Fruit fly (Drosophila melanogaster) whole organism, wandering third instar larva: ENCODE data around the gene Arp8.

Source experiments
- CG32264 ChIP-seq: fragments of 200-800 bp; sonication (Bioruptor generic); optimal IDR thresholded peaks from 2 replicates; lab custom pipeline; 2016; ENCODE audit warnings: missing biosample characterization, missing genetic modification characterization
- CG9705 ChIP-seq: fragments of 200-800 bp; sonication (Bioruptor generic); optimal IDR thresholded peaks from 2 replicates; lab custom pipeline; 2018; ENCODE audit warnings: missing biosample characterization, mild to moderate bottlenecking, missing genetic modification characterization
- CrebA ChIP-seq: fragments of 200-800 bp; sonication (Bioruptor generic); optimal IDR thresholded peaks from 2 replicates; lab custom pipeline; 2016; ENCODE audit warnings: missing biosample characterization, mild to moderate bottlenecking, missing genetic modification characterization, borderline replicate concordance
- Dfd ChIP-seq: fragments of >200 bp; optimal IDR thresholded peaks from 2 replicates; lab custom pipeline; 2017; ENCODE audit warnings: missing biosample characterization, missing genetic modification characterization
- Dif ChIP-seq: fragments of 200-275, 200-300 bp; sonication (Bioruptor generic); optimal IDR thresholded peaks from 2 replicates; lab custom pipeline; 2018; ENCODE audit warnings: missing biosample characterization, missing genetic modification characterization; ENCODE audit not compliant: partially characterized antibody
- GATAd ChIP-seq: sonication (Bioruptor generic); optimal IDR thresholded peaks from 2 replicates; lab custom pipeline; 2016; ENCODE audit warnings: missing biosample characterization, missing genetic modification characterization
- HLH106 ChIP-seq: fragments of 200-800 bp; optimal IDR thresholded peaks from 3 replicates; lab custom pipeline; 2019; ENCODE audit warnings: missing biosample characterization, mild to moderate bottlenecking, missing genetic modification characterization, moderate library complexity
- Hnf4 ChIP-seq: fragments of 200-800 bp; sonication (Bioruptor generic); optimal IDR thresholded peaks from 2 replicates; lab custom pipeline; 2016; ENCODE audit warnings: missing biosample characterization, mild to moderate bottlenecking, missing genetic modification characterization
- Hr78 ChIP-seq: fragments of >200 bp; optimal IDR thresholded peaks from 2 replicates; lab custom pipeline; 2017; ENCODE audit warnings: missing biosample characterization, missing genetic modification characterization
- Hr83 ChIP-seq: fragments of 200-300 bp; sonication (Bioruptor generic); optimal IDR thresholded peaks from 2 replicates; lab custom pipeline; 2016; ENCODE audit warnings: missing biosample characterization, mild to moderate bottlenecking, missing genetic modification characterization, moderate library complexity; ENCODE audit not compliant: poor library complexity, severe bottlenecking
- Jra ChIP-seq: sonication (Bioruptor generic); optimal IDR thresholded peaks from 2 replicates; lab custom pipeline; 2016; ENCODE audit warnings: missing biosample characterization, missing genetic modification characterization
- Mio ChIP-seq: sonication (Bioruptor generic); optimal IDR thresholded peaks from 2 replicates; lab custom pipeline; 2016; ENCODE audit warnings: missing biosample characterization, missing genetic modification characterization
- Myc ChIP-seq: fragments of >200 bp; optimal IDR thresholded peaks from 2 replicates; lab custom pipeline; 2017
- N ChIP-seq: fragments of >200 bp; optimal IDR thresholded peaks from 2 replicates; lab custom pipeline; 2018; ENCODE audit warnings: missing biosample characterization, missing external identifiers, missing genetic modification characterization
- OdsH ChIP-seq: fragments of 200-800 bp; sonication (Bioruptor generic); optimal IDR thresholded peaks from 2 replicates; lab custom pipeline; 2016; ENCODE audit warnings: missing biosample characterization, mild to moderate bottlenecking, missing genetic modification characterization
- Rel ChIP-seq, 2 experiments: fragments of 200-800 bp; sonication (Bioruptor generic) in 1 of 2; optimal IDR thresholded peaks; 2 replicates in 1 of 2; 3 replicates in 1 of 2; lab custom pipeline; 2016 to 2019; ENCODE audit warnings: mild to moderate bottlenecking in 2 of 2, missing biosample characterization in 2 of 2, missing genetic modification characterization in 2 of 2, moderate library complexity in 1 of 2
- Sp1 ChIP-seq: fragments of 200-800 bp; sonication (Bioruptor generic); optimal IDR thresholded peaks from 3 replicates; lab custom pipeline; 2019; ENCODE audit warnings: missing biosample characterization, mild to moderate bottlenecking, missing genetic modification characterization, moderate library complexity
- Vsx2 ChIP-seq: fragments of 200-300, 225-300 bp; sonication (Bioruptor generic); optimal IDR thresholded peaks from 2 replicates; lab custom pipeline; 2018; ENCODE audit warnings: missing biosample characterization, missing genetic modification characterization; ENCODE audit not compliant: partially characterized antibody
- br ChIP-seq: fragments of 200-800 bp; sonication (Bioruptor generic); optimal IDR thresholded peaks from 2 replicates; lab custom pipeline; 2016; ENCODE audit warnings: missing biosample characterization, missing genetic modification characterization
- brk ChIP-seq: fragments of 200-800 bp; sonication (Bioruptor generic); optimal IDR thresholded peaks from 2 replicates; lab custom pipeline; 2016; ENCODE audit warnings: missing biosample characterization, mild to moderate bottlenecking, missing genetic modification characterization
- dl ChIP-seq, 2 experiments: fragments of 175-275, 200-275 bp in 1 of 2; fragments of 200-275 bp in 1 of 2; sonication (Bioruptor generic); optimal IDR thresholded peaks; lab custom pipeline; 2018; ENCODE audit warnings: mild to moderate bottlenecking in 2 of 2, missing biosample characterization in 2 of 2, missing genetic modification characterization in 2 of 2, moderate library complexity in 2 of 2; ENCODE audit not compliant: partially characterized antibody in 2 of 2, insufficient read depth in 1 of 2
- dmrt93B ChIP-seq: fragments of 200-800 bp; sonication (Bioruptor generic); optimal IDR thresholded peaks from 2 replicates; lab custom pipeline; 2018; ENCODE audit warnings: missing biosample characterization, mild to moderate bottlenecking, missing genetic modification characterization
- dsf ChIP-seq: sonication (Bioruptor generic); optimal IDR thresholded peaks from 2 replicates; lab custom pipeline; 2016; ENCODE audit warnings: missing biosample characterization, missing genetic modification characterization, borderline replicate concordance
- ey ChIP-seq: fragments of 200-800 bp; sonication (Bioruptor generic); optimal IDR thresholded peaks from 2 replicates; lab custom pipeline; 2016; ENCODE audit warnings: missing biosample characterization, missing genetic modification characterization
- foxo ChIP-seq, 2 experiments: fragments of 200-800 bp; sonication (Bioruptor generic); optimal IDR thresholded peaks; 2 replicates in 1 of 2; 3 replicates in 1 of 2; lab custom pipeline; 2016 to 2017; ENCODE audit warnings: missing biosample characterization in 2 of 2, missing genetic modification characterization in 2 of 2
- fru ChIP-seq: fragments of 200-800 bp; sonication (Bioruptor generic); optimal IDR thresholded peaks from 3 replicates; lab custom pipeline; 2016; ENCODE audit warnings: missing biosample characterization, mild to moderate bottlenecking, missing genetic modification characterization
- h ChIP-seq: fragments of 200-800 bp; sonication (Bioruptor generic); optimal IDR thresholded peaks from 3 replicates; lab custom pipeline; 2016; ENCODE audit warnings: missing biosample characterization, mild to moderate bottlenecking, missing genetic modification characterization
- jim ChIP-seq: fragments of 175-275, 200-325 bp; sonication (Bioruptor generic); optimal IDR thresholded peaks from 2 replicates; lab custom pipeline; 2016; ENCODE audit warnings: missing biosample characterization, mild to moderate bottlenecking, missing genetic modification characterization
- lola ChIP-seq: fragments of >200 bp; optimal IDR thresholded peaks from 2 replicates; lab custom pipeline; 2017; ENCODE audit warnings: missing biosample characterization, missing genetic modification characterization
- pan ChIP-seq: fragments of >200 bp; optimal IDR thresholded peaks from 2 replicates; lab custom pipeline; 2017
- psq ChIP-seq: fragments of 200-800 bp; sonication (Bioruptor generic); optimal IDR thresholded peaks from 3 replicates; lab custom pipeline; 2017; ENCODE audit warnings: missing biosample characterization, mild to moderate bottlenecking, missing genetic modification characterization, moderate library complexity
- rgr ChIP-seq: fragments of 200-800 bp; sonication (Bioruptor generic); optimal IDR thresholded peaks from 3 replicates; lab custom pipeline; 2016; ENCODE audit warnings: missing biosample characterization, mild to moderate bottlenecking, missing genetic modification characterization
- sage ChIP-seq: fragments of 200-800 bp; sonication (Bioruptor generic); optimal IDR thresholded peaks from 2 replicates; lab custom pipeline; 2016; ENCODE audit warnings: missing biosample characterization, mild to moderate bottlenecking, missing genetic modification characterization
- sv ChIP-seq: fragments of 200-800 bp; sonication (Bioruptor generic); optimal IDR thresholded peaks from 3 replicates; lab custom pipeline; 2016; ENCODE audit warnings: missing biosample characterization, missing genetic modification characterization
- usp ChIP-seq: fragments of >200 bp; optimal IDR thresholded peaks from 2 replicates; lab custom pipeline; 2017; ENCODE audit warnings: missing biosample characterization, missing genetic modification characterization

Arp8 gene

dm6 chrX:17872310-17872709 is 11.7 kb upstream of the Arp8 start:
- TF ChIP-seq dsf (no peak), GATAd (GFP tag; lab: Kevin White, UChicago) (no peak), brk (no peak), br (no peak), N (GFP tag; lab: Kevin White, UChicago) (no peak), CG32264 (GFP tag; lab: Kevin White, UChicago) (no peak), Hr78 (no peak), sv (no peak), Hr83 (GFP tag; lab: Kevin White, UChicago) (no peak), usp (GFP tag; lab: Kevin White, UChicago) (no peak), rgr (GFP tag; lab: Kevin White, UChicago) (no peak), fru (no peak), HLH106 (tag; lab: Kevin White, UChicago) (no peak), CrebA (GFP tag; lab: Kevin White, UChicago) (no peak), Dif (GFP tag; lab: Kevin White, UChicago) (no peak), pan (lab: Kevin White, UChicago) (no peak), h (no peak), Jra (GFP tag; lab: Kevin White, UChicago) (no peak), Myc (lab: Kevin White, UChicago) (no peak), dmrt93B (GFP tag; lab: Kevin White, UChicago) (no peak)

DNA sequence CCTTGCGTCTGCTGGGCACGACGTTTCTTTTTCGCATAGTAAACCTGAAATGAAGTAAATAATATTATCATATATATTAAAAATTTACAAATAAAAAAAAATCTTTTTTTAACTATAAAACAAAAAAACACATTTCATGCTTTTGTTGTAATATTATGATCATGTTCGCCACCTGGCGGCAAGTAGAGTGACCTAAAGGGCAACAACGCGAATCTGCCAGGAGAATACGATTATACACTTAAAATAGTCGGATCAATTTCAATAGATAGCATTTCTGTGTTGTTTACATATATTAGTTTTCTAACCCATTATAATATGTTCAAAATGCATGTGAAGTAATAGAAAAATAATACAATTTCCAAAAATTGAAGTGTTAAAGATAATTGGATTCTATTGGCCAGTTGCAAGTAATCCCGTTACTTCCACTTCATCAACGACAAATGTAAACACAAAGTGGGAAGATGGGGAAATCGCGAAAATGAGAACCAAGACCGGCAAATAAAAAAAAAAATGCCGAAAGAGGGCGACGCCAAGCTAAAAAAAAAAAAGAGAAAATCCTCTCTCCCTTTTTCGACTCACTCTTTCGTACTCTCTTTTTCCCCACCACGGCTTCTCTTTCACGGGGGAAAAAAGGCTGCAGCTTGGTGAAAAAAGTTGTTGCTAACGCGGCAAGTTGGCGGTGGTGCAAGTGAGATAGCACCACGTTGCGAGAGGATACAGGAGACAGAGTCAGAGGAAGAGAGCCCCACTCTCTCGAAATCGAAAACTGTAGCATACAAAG is 10.2 kb upstream of the Arp8 start:
- TF ChIP-seq ey (GFP tag; lab: Kevin White, UChicago) (no peak), HLH106 (tag; lab: Kevin White, UChicago) (no peak), CrebA (GFP tag; lab: Kevin White, UChicago) (no peak), pan (lab: Kevin White, UChicago) (no peak), Hr78 (no peak), Dif (GFP tag; lab: Kevin White, UChicago) (peak; percentile 19), fru (peak; percentile 3), Vsx2 (no peak), brk (no peak), CG9705 (GFP tag; lab: Kevin White, UChicago) (no peak), dl (GFP tag; optimal IDR thresholded peaks at IDR 0.05; lab: Kevin White, UChicago; ENCODE audit: insufficient read depth in 1 of 2, partially characterized antibody in 2 of 2) (peak in 1 of 2 experiments; percentile 11), Dfd (GFP tag; lab: Kevin White, UChicago) (no peak), N (GFP tag; lab: Kevin White, UChicago) (no peak)

DNA sequence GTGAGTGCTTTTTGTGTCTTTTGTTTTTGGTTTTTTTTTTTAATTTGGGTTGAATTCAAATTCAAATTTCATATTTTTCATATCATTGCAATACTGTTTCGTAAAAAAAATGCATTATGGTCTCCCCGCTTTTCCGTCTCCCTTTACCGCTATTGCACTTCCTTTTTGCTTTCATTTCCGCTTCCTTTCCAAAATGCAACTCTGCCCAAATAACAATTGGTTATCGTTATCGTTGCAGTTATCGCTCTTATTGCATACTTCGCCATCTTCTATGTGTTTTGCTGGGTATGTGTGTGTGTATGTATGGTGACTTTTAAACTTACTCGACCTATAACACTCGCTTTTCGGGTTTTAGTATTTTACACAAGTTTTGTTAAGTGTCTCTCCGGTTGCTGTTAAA is 4.5 kb upstream of the Arp8 start:
- no peak for TF ChIP-seq Dif (GFP tag; lab: Kevin White, UChicago)
- TF ChIP-seq lola (GFP tag; lab: Kevin White, UChicago): no peak
- no peak for TF ChIP-seq Hnf4
- no peak for TF ChIP-seq Hr83 (GFP tag; lab: Kevin White, UChicago)
- TF ChIP-seq dmrt93B (GFP tag; lab: Kevin White, UChicago): no peak

dm6 chrX:17857809-17858208 is 2.8 kb downstream of the Arp8 start:
- TF ChIP-seq CrebA (GFP tag; lab: Kevin White, UChicago) (no peak), sage (GFP tag; lab: Kevin White, UChicago) (no peak), Dfd (GFP tag; lab: Kevin White, UChicago) (no peak), Sp1 (GFP tag; lab: Kevin White, UChicago) (no peak), Myc (lab: Kevin White, UChicago) (no peak)

- TF ChIP-seq fru: peak; percentile 33
- no peak for TF ChIP-seq brk
- TF ChIP-seq OdsH: peak; percentile 39
- peak; percentile 60 for TF ChIP-seq Jra (GFP tag; lab: Kevin White, UChicago)
- peak; percentile 18 for TF ChIP-seq CG9705 (GFP tag; lab: Kevin White, UChicago)
- TF ChIP-seq HLH106 (tag; lab: Kevin White, UChicago): peak; percentile 59
- TF ChIP-seq foxo (GFP tag; optimal IDR thresholded peaks at IDR 0.05; lab: Kevin White, UChicago): peak in 1 of 2 experiments; percentile 47
- TF ChIP-seq h: peak; percentile 59
- TF ChIP-seq Dfd (GFP tag; lab: Kevin White, UChicago): no peak
- no peak for TF ChIP-seq usp (GFP tag; lab: Kevin White, UChicago)
- no peak for TF ChIP-seq Mio (GFP tag; lab: Kevin White, UChicago)
- no peak for TF ChIP-seq Rel (GFP tag; optimal IDR thresholded peaks at IDR 0.05; lab: Kevin White, UChicago)
- peak; percentile 59 for TF ChIP-seq Rel (tag; optimal IDR thresholded peaks at IDR 0.05; lab: Kevin White, UChicago)
- TF ChIP-seq br: peak; percentile 59
- TF ChIP-seq psq (GFP tag; lab: Kevin White, UChicago): peak; percentile 43
- TF ChIP-seq Hnf4: peak; percentile 66
- no peak for TF ChIP-seq sage (GFP tag; lab: Kevin White, UChicago)
- no peak for TF ChIP-seq dl (GFP tag; optimal IDR thresholded peaks at IDR 0.05; lab: Kevin White, UChicago; ENCODE audit: insufficient read depth in 1 of 2, partially characterized antibody in 2 of 2)
- TF ChIP-seq dmrt93B (GFP tag; lab: Kevin White, UChicago): no peak
- peak; percentile 26 for TF ChIP-seq rgr (GFP tag; lab: Kevin White, UChicago)
- TF ChIP-seq Sp1 (GFP tag; lab: Kevin White, UChicago): peak; percentile 62
- TF ChIP-seq jim (GFP tag; lab: Kevin White, UChicago): peak; percentile 90
These were observed 3.9 kb downstream of the Arp8 start, which contains the start of gene Srx for dm6 chrX:17856458-17857277. Srx (plus strand) TSS chrX:17856974.
